Worm (Caenorhabditis elegans) whole organism, young adult: ENCODE data around the gene asps-1.

ENCODE experiments used
- B0035.1 ChIP-seq: sonication (generic microtip); optimal IDR thresholded peaks from 2 replicates; lab custom pipeline; 2016; ENCODE audit warnings: missing genetic modification characterization, mild to moderate bottlenecking, missing compliant biosample characterization, missing genotype, missing genetic modification reagents
- B0336.3 ChIP-seq: fragments of 200-800 bp; sonication (Bioruptor generic); IDR thresholded peaks from 2 replicates; pipeline ENCODE4 v1.3.6; 2022; ENCODE audit warnings: missing genetic modification characterization, missing compliant biosample characterization
- C06A6.2 ChIP-seq: fragments of 200-800 bp; sonication (Bioruptor generic); conservative IDR thresholded peaks from 2 replicates; pipeline ENCODE4 v1.3.6; 2022; ENCODE audit warnings: missing genetic modification characterization, missing compliant biosample characterization
- F10E7.11 ChIP-seq: sonication (generic microtip); optimal IDR thresholded peaks from 2 replicates; lab custom pipeline; 2017; ENCODE audit warnings: mild to moderate bottlenecking, missing genetic modification characterization, moderate library complexity, missing compliant biosample characterization
- F23B12.7 ChIP-seq: sonication (generic microtip); optimal IDR thresholded peaks from 2 replicates; lab custom pipeline; 2017; ENCODE audit warnings: missing genetic modification characterization, mild to moderate bottlenecking, missing compliant biosample characterization, antibody characterized with exemption, moderate library complexity; ENCODE audit not compliant: insufficient read depth
- F37B4.10 ChIP-seq: fragments of 200-800 bp; sonication (Bioruptor generic); IDR thresholded peaks from 2 replicates; pipeline ENCODE4 v1.3.6; 2022; ENCODE audit warnings: missing genetic modification characterization, missing compliant biosample characterization
- F49E8.2 ChIP-seq: sonication (generic microtip); optimal IDR thresholded peaks from 3 replicates; lab custom pipeline; 2017; ENCODE audit warnings: missing genetic modification characterization, mild to moderate bottlenecking, missing compliant biosample characterization, antibody characterized with exemption, moderate library complexity; ENCODE audit not compliant: insufficient read depth
- T07F8.4 ChIP-seq: sonication (generic microtip); optimal IDR thresholded peaks from 2 replicates; lab custom pipeline; 2016; ENCODE audit warnings: mild to moderate bottlenecking, missing genetic modification characterization, moderate library complexity, missing compliant biosample characterization
- T26A5.8 ChIP-seq: sonication (generic microtip); optimal IDR thresholded peaks from 2 replicates; lab custom pipeline; 2016; ENCODE audit warnings: missing genetic modification characterization, missing compliant biosample characterization
- Y53G8AR.9 ChIP-seq: fragments of 200-800 bp; sonication (Bioruptor generic); conservative IDR thresholded peaks from 2 replicates; pipeline ENCODE4 v1.3.6; 2022; ENCODE audit warnings: missing genetic modification reagents, missing genetic modification characterization, missing compliant biosample characterization
- Y79H2A.3 ChIP-seq: fragments of 200-800 bp; sonication (Bioruptor generic); conservative IDR thresholded peaks from 2 replicates; pipeline ENCODE4 v1.3.6; 2022; ENCODE audit warnings: missing genetic modification reagents, missing genetic modification characterization, missing compliant biosample characterization
- ZK185.1 ChIP-seq: sonication (generic microtip); optimal IDR thresholded peaks from 2 replicates; lab custom pipeline; 2016; ENCODE audit warnings: mild to moderate bottlenecking, missing genetic modification characterization, missing compliant biosample characterization; ENCODE audit not compliant: poor library complexity, severe bottlenecking
- ama-1 ChIP-seq, 3 experiments: fragments of 150-350 bp in 1 of 3; sonication (generic microtip) in 2 of 3; optimal IDR thresholded peaks; 2 replicates each; lab custom pipeline; 2014 to 2018; ENCODE audit warnings: missing biosample characterization in 2 of 3, missing genetic modification characterization in 2 of 3, missing genetic modification reagents in 2 of 3
- attf-6 ChIP-seq: fragments of 200-800 bp; sonication (Bioruptor generic); IDR thresholded peaks from 2 replicates; pipeline ENCODE4 v1.3.6; 2022; ENCODE audit warnings: missing genetic modification reagents, missing genetic modification characterization, missing compliant biosample characterization
- bed-2 ChIP-seq: fragments of 200-800 bp; sonication (Bioruptor generic); IDR thresholded peaks from 2 replicates; pipeline ENCODE4 v1.3.6; 2022; ENCODE audit warnings: missing genetic modification reagents, missing genetic modification characterization, missing compliant biosample characterization
- ceh-40 ChIP-seq: fragments of 200-800 bp; sonication (Bioruptor generic); IDR thresholded peaks from 2 replicates; pipeline ENCODE4 v1.3.6; 2022; ENCODE audit warnings: missing genetic modification characterization, missing compliant biosample characterization
- ceh-91 ChIP-seq: fragments of 200-800 bp; sonication (Bioruptor generic); IDR thresholded peaks from 2 replicates; pipeline ENCODE4 v1.3.6; 2022; ENCODE audit warnings: missing genetic modification reagents, missing genetic modification characterization, missing compliant biosample characterization
- die-1 ChIP-seq: sonication (generic microtip); optimal IDR thresholded peaks from 2 replicates; lab custom pipeline; 2016; ENCODE audit warnings: missing genotype, mild to moderate bottlenecking, missing genetic modification characterization, missing compliant biosample characterization
- egl-18 ChIP-seq: fragments of 200-800 bp; sonication (Bioruptor generic); IDR thresholded peaks from 2 replicates; pipeline ENCODE4 v1.3.6; 2022; ENCODE audit warnings: missing genetic modification reagents, missing genetic modification characterization, missing compliant biosample characterization
- egl-44 ChIP-seq: fragments of 200-800 bp; sonication (Bioruptor generic); IDR thresholded peaks from 2 replicates; pipeline ENCODE4 v1.3.6; 2022; ENCODE audit warnings: missing genetic modification reagents, missing genetic modification characterization, missing compliant biosample characterization
- egrh-3 ChIP-seq: fragments of 200-800 bp; sonication (Bioruptor generic); IDR thresholded peaks from 2 replicates; pipeline ENCODE4 v1.3.6; 2022; ENCODE audit warnings: missing genetic modification reagents, missing genetic modification characterization, missing compliant biosample characterization
- ekl-4 ChIP-seq: fragments of 200-800 bp; sonication (Bioruptor generic); IDR thresholded peaks from 2 replicates; pipeline ENCODE4 v1.3.6; 2022; ENCODE audit warnings: missing genetic modification reagents, missing genetic modification characterization, missing compliant biosample characterization
- fkh-3 ChIP-seq: sonication (generic microtip); optimal IDR thresholded peaks from 2 replicates; lab custom pipeline; 2016; ENCODE audit warnings: mild to moderate bottlenecking, missing genetic modification characterization, missing compliant biosample characterization
- him-1 ChIP-seq: sonication (generic microtip); optimal IDR thresholded peaks from 2 replicates; lab custom pipeline; 2016; ENCODE audit warnings: missing genotype, missing genetic modification reagents, missing genetic modification characterization, missing compliant biosample characterization
- hrde-1 ChIP-seq: sonication (generic microtip); optimal IDR thresholded peaks from 2 replicates; lab custom pipeline; 2016; ENCODE audit warnings: missing genetic modification characterization, mild to moderate bottlenecking, missing compliant biosample characterization, moderate library complexity, missing genotype, missing genetic modification reagents, borderline replicate concordance
- lsy-27 ChIP-seq: sonication (generic microtip); optimal IDR thresholded peaks from 2 replicates; lab custom pipeline; 2017; ENCODE audit warnings: missing genetic modification characterization, mild to moderate bottlenecking, missing compliant biosample characterization, antibody characterized with exemption, missing genotype, borderline replicate concordance; ENCODE audit not compliant: insufficient read depth
- madf-3 ChIP-seq: fragments of 200-800 bp; sonication (Bioruptor generic); IDR thresholded peaks from 2 replicates; pipeline ENCODE4 v1.3.6; 2022; ENCODE audit warnings: missing genetic modification reagents, missing genetic modification characterization, missing compliant biosample characterization
- madf-6 ChIP-seq: fragments of 200-800 bp; sonication (Bioruptor generic); IDR thresholded peaks from 2 replicates; pipeline ENCODE4 v1.3.6; 2022; ENCODE audit warnings: missing genetic modification reagents, missing genetic modification characterization, missing compliant biosample characterization
- madf-8 ChIP-seq: fragments of 200-800 bp; sonication (Bioruptor generic); conservative IDR thresholded peaks from 2 replicates; pipeline ENCODE4 v1.3.6; 2022; ENCODE audit warnings: missing genetic modification reagents, missing genetic modification characterization, missing compliant biosample characterization
- mxl-1 ChIP-seq: sonication (generic microtip); optimal IDR thresholded peaks from 2 replicates; lab custom pipeline; 2016; ENCODE audit warnings: missing genetic modification characterization, missing compliant biosample characterization
- nfya-1 ChIP-seq: sonication (generic microtip); optimal IDR thresholded peaks from 2 replicates; lab custom pipeline; 2017; ENCODE audit warnings: antibody characterized with exemption, missing compliant biosample characterization, missing genetic modification characterization, borderline replicate concordance; ENCODE audit not compliant: insufficient read depth
- nfya-2 ChIP-seq: fragments of 200-800 bp; sonication (Bioruptor generic); IDR thresholded peaks from 2 replicates; pipeline ENCODE4 v1.3.6; 2022; ENCODE audit warnings: missing genetic modification reagents, missing genetic modification characterization, missing compliant biosample characterization
- nhr-27 ChIP-seq: fragments of 200-800 bp; sonication (Bioruptor generic); optimal IDR thresholded peaks from 2 replicates; lab custom pipeline; 2018; ENCODE audit warnings: mild to moderate bottlenecking, missing genetic modification characterization, moderate library complexity, missing compliant biosample characterization
- nhr-80 ChIP-seq: sonication (generic microtip); optimal IDR thresholded peaks from 2 replicates; lab custom pipeline; 2016; ENCODE audit warnings: missing genetic modification characterization, missing compliant biosample characterization
- pbrm-1 ChIP-seq: fragments of 200-800 bp; sonication (Bioruptor generic); IDR thresholded peaks from 2 replicates; pipeline ENCODE4 v1.3.6; 2022; ENCODE audit warnings: missing genetic modification reagents, missing genetic modification characterization, missing compliant biosample characterization
- pha-4 ChIP-seq: fragments of 150-350 bp; sonication (generic microtip); optimal IDR thresholded peaks from 2 replicates; lab custom pipeline; 2014; ENCODE audit warnings: missing biosample characterization, missing genetic modification reagents, missing genetic modification characterization
- rpc-1 ChIP-seq, 2 experiments: fragments of 150-350 bp in 1 of 2; sonication (generic microtip) in 1 of 2; optimal IDR thresholded peaks; 2 replicates each; lab custom pipeline; 2014 to 2018; ENCODE audit warnings: missing biosample characterization in 1 of 2, missing genetic modification characterization in 1 of 2, missing genetic modification reagents in 1 of 2, missing genotype in 1 of 2
- tlf-1 ChIP-seq: fragments of 200-800 bp; sonication (Bioruptor generic); optimal IDR thresholded peaks from 2 replicates; lab custom pipeline; 2018; ENCODE audit warnings: mild to moderate bottlenecking, missing genetic modification characterization, missing compliant biosample characterization
- unc-62 ChIP-seq: fragments of 150-350 bp; optimal IDR thresholded peaks from 2 replicates; lab custom pipeline; 2014; ENCODE audit warnings: missing biosample characterization, missing genetic modification reagents, missing genetic modification characterization
- xnd-1 ChIP-seq: sonication (generic microtip); optimal IDR thresholded peaks from 2 replicates; lab custom pipeline; 2016; ENCODE audit warnings: missing genotype, missing genetic modification reagents, missing genetic modification characterization, missing compliant biosample characterization
- zim-3 ChIP-seq: sonication (generic microtip); optimal IDR thresholded peaks from 2 replicates; lab custom pipeline; 2017; ENCODE audit warnings: mild to moderate bottlenecking, missing genetic modification characterization, moderate library complexity, missing compliant biosample characterization
- ztf-18 ChIP-seq: sonication (generic microtip); optimal IDR thresholded peaks from 2 replicates; lab custom pipeline; 2016; ENCODE audit warnings: missing genotype, mild to moderate bottlenecking, missing genetic modification characterization, missing compliant biosample characterization
- ztf-25 ChIP-seq: fragments of 200-800 bp; sonication (Bioruptor generic); IDR thresholded peaks from 2 replicates; pipeline ENCODE4 v1.3.6; 2022; ENCODE audit warnings: missing genetic modification reagents, missing genetic modification characterization, missing compliant biosample characterization
- ztf-6 ChIP-seq: fragments of 200-800 bp; sonication (Bioruptor generic); IDR thresholded peaks from 2 replicates; pipeline ENCODE4 v1.3.6; 2022; ENCODE audit warnings: missing genetic modification reagents, missing genetic modification characterization, missing compliant biosample characterization

Gene asps-1

ce11 chrV:10333843-10334242 is 16.6 kb upstream of the asps-1 start (continued):
- TF ChIP-seq tlf-1 (no peak), nfya-1 (tag; lab: Kevin White, UChicago) (no peak), madf-3 (GFP tag; lab: Robert Waterston, UW) (no peak), unc-62 (peak; percentile 71), T07F8.4 (no peak), ceh-40 (no peak), Y53G8AR.9 (no peak), ztf-6 (GFP tag; lab: Robert Waterston, UW) (no peak), C06A6.2 (0 out of 2 replicates have a peak, but pooled peaks have one; percentile 11), attf-6 (GFP tag; lab: Robert Waterston, UW) (no peak), T26A5.8 (tag; lab: Kevin White, UChicago) (no peak), B0336.3 (GFP tag; lab: Robert Waterston, UW) (no peak), nhr-80 (tag; lab: Kevin White, UChicago) (peak; percentile 97), fkh-3 (tag; lab: Kevin White, UChicago) (no peak), F23B12.7 (tag; lab: Kevin White, UChicago) (no peak), egl-44 (GFP tag; lab: Robert Waterston, UW) (0 out of 2 replicates have a peak, but pooled peaks have one; percentile 17), madf-8 (GFP tag; lab: Robert Waterston, UW) (no peak), ceh-91 (GFP tag; lab: Robert Waterston, UW) (no peak), ztf-18 (tag; lab: Kevin White, UChicago) (no peak), zim-3 (no peak), ztf-25 (GFP tag; lab: Robert Waterston, UW) (no peak), mxl-1 (no peak), nfya-2 (GFP tag; lab: Robert Waterston, UW) (no peak)

- TF ChIP-seq madf-3 (GFP tag; lab: Robert Waterston, UW) (0 out of 2 replicates have a peak, but pooled peaks have one; percentile 22), egl-18 (GFP tag; lab: Robert Waterston, UW) (no peak)
Observed at ce11 chrV:10332012-10332411, 14.8 kb upstream of the asps-1 start, which contains the start of gene crm-1. TSS of gene crm-1 (minus strand) at chrV:10332112.

- TF ChIP-seq madf-6: no peak
- no peak for TF ChIP-seq egrh-3 (GFP tag; lab: Robert Waterston, UW)
- no peak for TF ChIP-seq zim-3
- no peak for TF ChIP-seq F49E8.2 (tag; lab: Kevin White, UChicago)
- TF ChIP-seq F10E7.11 (tag; lab: Kevin White, UChicago): no peak
- TF ChIP-seq xnd-1 (tag; lab: Kevin White, UChicago): no peak
- TF ChIP-seq rpc-1 (optimal IDR thresholded peaks at IDR 0.05; lab: Kevin White, UChicago): no peak
- no peak for TF ChIP-seq rpc-1 (tag; optimal IDR thresholded peaks at IDR 0.05; lab: Kevin White, UChicago)
- no peak for TF ChIP-seq bed-2 (GFP tag; lab: Robert Waterston, UW)
- TF ChIP-seq ekl-4 (GFP tag; lab: Robert Waterston, UW): no peak
- TF ChIP-seq pbrm-1 (GFP tag; lab: Robert Waterston, UW): no peak
- TF ChIP-seq F37B4.10 (GFP tag; lab: Robert Waterston, UW): no peak
- TF ChIP-seq die-1: no peak
- TF ChIP-seq, all 124 proteins: peak for 0
Observed at ce11 chrV:10328080-10328479, 10.9 kb upstream of the asps-1 start.

ce11 chrV:10323537-10323936 is 6.3 kb upstream of the asps-1 start:
- TF ChIP-seq rpc-1 (optimal IDR thresholded peaks at IDR 0.05; lab: Kevin White, UChicago): no peak
- no peak for TF ChIP-seq rpc-1 (tag; optimal IDR thresholded peaks at IDR 0.05; lab: Kevin White, UChicago)
- no peak for TF ChIP-seq Y79H2A.3 (GFP tag; lab: Robert Waterston, UW)
- TF ChIP-seq lsy-27: no peak
- no peak for TF ChIP-seq B0035.1 (tag; lab: Kevin White, UChicago)
- TF ChIP-seq ama-1 (optimal IDR thresholded peaks at IDR 0.05; lab: Kevin White, UChicago): no peak
- no peak for TF ChIP-seq ama-1 (GFP tag; optimal IDR thresholded peaks at IDR 0.05; lab: Kevin White, UChicago)
- TF ChIP-seq pha-4 (tag; lab: Kevin White, UChicago): no peak
- TF ChIP-seq him-1: no peak
- TF ChIP-seq hrde-1 (tag; lab: Kevin White, UChicago): no peak
- TF ChIP-seq ZK185.1 (tag; lab: Kevin White, UChicago): no peak
- no peak for TF ChIP-seq nhr-27 (tag; lab: Kevin White, UChicago)
